Worm (Caenorhabditis elegans): ENCODE measurements around the gene T05A8.7.

DNA sequence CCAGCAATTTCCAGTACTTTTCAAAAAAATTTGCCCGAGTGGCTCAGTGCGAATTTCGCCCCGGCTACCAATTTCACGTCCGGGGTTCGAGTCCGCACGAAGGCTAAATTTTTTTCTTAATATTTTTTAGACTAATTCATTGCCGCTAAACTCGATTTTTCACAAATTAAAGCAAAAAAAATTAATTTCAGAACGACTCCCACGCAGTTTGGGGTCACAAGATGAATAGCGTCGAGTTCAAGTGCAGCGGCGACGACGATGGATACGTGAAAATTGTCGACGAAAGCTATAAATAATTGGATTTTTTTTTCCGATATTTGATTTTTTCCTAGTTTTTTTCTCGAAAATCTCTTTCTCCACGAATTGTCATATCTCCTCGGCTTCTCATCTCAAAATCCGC, 9.1 kb upstream of the T05A8.7 start:
- TF ChIP-seq aly-1 (tag; optimal IDR thresholded peaks at IDR 0.05) (no peak), ama-1 (optimal IDR thresholded peaks at IDR 0.05) (no peak), B0310.2 (tag; optimal IDR thresholded peaks at IDR 0.05) (no peak), scrt-1 (GFP tag; IDR thresholded peaks at IDR 0.05) (no peak), sea-1 (GFP tag; conservative IDR thresholded peaks at IDR 0.05) (no peak), ceh-36 (tag; optimal IDR thresholded peaks at IDR 0.05) (no peak), pes-1 (GFP tag; IDR thresholded peaks at IDR 0.05) (no peak), flt-1 (GFP tag; IDR thresholded peaks at IDR 0.05) (no peak), tbx-11 (GFP tag; IDR thresholded peaks at IDR 0.05) (no peak), hnd-1 (tag; optimal IDR thresholded peaks at IDR 0.05) (no peak), tra-4 (tag; optimal IDR thresholded peaks at IDR 0.05) (no peak)
